Fruit fly (Drosophila melanogaster) S2 (cell line): ENCODE results near the gene Mst36Fb.

Experiments
- CG8478 ChIP-seq: fragments of >200 bp; optimal IDR thresholded peaks from 2 replicates; lab custom pipeline; 2018
- CTCF ChIP-seq, 2 experiments: fragments of >200 bp; optimal IDR thresholded peaks; 2 replicates each; lab custom pipeline; 2018

DNA sequence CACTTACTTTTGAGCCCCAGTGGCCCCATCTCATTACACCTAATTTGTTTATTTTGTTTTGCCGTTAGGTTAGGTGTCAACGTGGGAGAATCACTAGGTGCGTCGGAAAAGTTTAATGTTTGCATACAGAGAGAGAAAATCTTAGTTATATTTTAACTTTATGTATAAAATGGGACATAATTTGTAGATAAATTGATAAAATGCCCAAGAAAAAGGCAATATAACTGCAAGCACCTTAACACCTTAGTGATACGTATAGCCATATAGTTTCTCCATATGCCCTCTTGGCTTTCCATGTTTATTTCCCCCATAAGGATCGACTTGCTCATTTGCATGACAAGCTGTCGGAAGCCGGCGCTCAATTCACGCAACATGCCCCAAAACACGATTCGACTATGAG lies 35.9 kb downstream of the Mst36Fb start:
- TF ChIP-seq CG8478 (lab: Kevin White, UChicago) (no peak), CTCF (optimal IDR thresholded peaks at IDR 0.05; lab: Kevin White, UChicago) (no peak)
